Worm (Caenorhabditis elegans): ENCODE data around the gene acc-1.

- TF ChIP-seq nhr-12 (tag; optimal IDR thresholded peaks at IDR 0.05): no peak
- no peak for TF ChIP-seq elt-3 (tag; optimal IDR thresholded peaks at IDR 0.05)
- no peak for TF ChIP-seq unc-62 (GFP tag; optimal IDR thresholded peaks at IDR 0.05)
- TF ChIP-seq blmp-1 (tag; optimal IDR thresholded peaks at IDR 0.05): no peak
- TF ChIP-seq snpc-4 (tag; optimal IDR thresholded peaks at IDR 0.05): no peak
- TF ChIP-seq mls-2 (tag; optimal IDR thresholded peaks at IDR 0.05): no peak
- TF ChIP-seq elt-1 (tag; optimal IDR thresholded peaks at IDR 0.05; ENCODE audit: borderline replicate concordance, insufficient read depth): no peak
- TF ChIP-seq ces-1 (GFP tag; optimal IDR thresholded peaks at IDR 0.05): no peak
- no peak for TF ChIP-seq hlh-1 (tag; optimal IDR thresholded peaks at IDR 0.05)
- TF ChIP-seq nhr-237 (tag; optimal IDR thresholded peaks at IDR 0.05): no peak
- TF ChIP-seq sem-2 (GFP tag; optimal IDR thresholded peaks at IDR 0.05): no peak
- TF ChIP-seq ztf-11 (tag; optimal IDR thresholded peaks at IDR 0.05): no peak
These were observed 23.0 kb downstream of the acc-1 start, which contains the start of gene ins-8 for ce11 chrIV:9680841-9681240.
